Fruit fly (Drosophila melanogaster): ENCODE data around the gene CG8010.

CG8010 gene

dm6 chrX:19307810-19308456, 39.2 kb upstream of the CG8010 start, which contains the start of gene CG8051 (continued):
- TF ChIP-seq fd102C (GFP tag; optimal IDR thresholded peaks at IDR 0.05) (no peak), wdn (GFP tag; IDR thresholded peaks at IDR 0.05) (no peak), Hsf (GFP tag; optimal IDR thresholded peaks at IDR 0.05) (peak; percentile 22), chinmo (GFP tag; IDR thresholded peaks at IDR 0.05; ENCODE audit: partially characterized antibody) (0 out of 4 replicates have a peak, but pooled peaks have one; percentile 54), bab2 (GFP tag; optimal IDR thresholded peaks at IDR 0.05) (peak; percentile 41), Myb (GFP tag; optimal IDR thresholded peaks at IDR 0.05) (peak; percentile 11), sug (tag; optimal IDR thresholded peaks at IDR 0.05) (peak; percentile 80), tgo (GFP tag; IDR thresholded peaks at IDR 0.05) (0 out of 3 replicates have a peak, but pooled peaks have one; percentile 20), odd (GFP tag; optimal IDR thresholded peaks at IDR 0.05) (peak; percentile 18), Hand (GFP tag; optimal IDR thresholded peaks at IDR 0.05) (no peak), Med (GFP tag) (peak; percentile 64), gem (tag; optimal IDR thresholded peaks at IDR 0.05) (peak; percentile 17), D19A (tag; optimal IDR thresholded peaks at IDR 0.05) (peak; percentile 10), nau (GFP tag; optimal IDR thresholded peaks at IDR 0.05) (peak; percentile 33), Camta (GFP tag; optimal IDR thresholded peaks at IDR 0.05) (peak; percentile 17), NFAT (GFP tag; IDR thresholded peaks at IDR 0.05) (0 out of 2 replicates have a peak, but pooled peaks have one; percentile 30), CG15479 (GFP tag; optimal IDR thresholded peaks at IDR 0.05) (peak; percentile 68), CG2199 (GFP tag; IDR thresholded peaks at IDR 0.05) (peak; percentile 65; the same call in 1 of the 3 replicates), HmgD (GFP tag; optimal IDR thresholded peaks at IDR 0.05) (peak; percentile 34), CG42726 (GFP tag; IDR thresholded peaks at IDR 0.05; ENCODE audit: partially characterized antibody) (no peak), fd64A (GFP tag; optimal IDR thresholded peaks at IDR 0.05) (peak; percentile 13), zfh2 (GFP tag; optimal IDR thresholded peaks at IDR 0.05) (peak; percentile 11), MBD-R2 (GFP tag; IDR thresholded peaks at IDR 0.05) (0 out of 2 replicates have a peak, but pooled peaks have one; percentile 8), CG32532 (GFP tag; IDR thresholded peaks at IDR 0.05) (peak; percentile 47), mirr (GFP tag; optimal IDR thresholded peaks at IDR 0.05) (peak; percentile 84), CG2678 (tag; optimal IDR thresholded peaks at IDR 0.05) (peak; percentile 30), zfh1 (GFP tag; IDR thresholded peaks at IDR 0.05) (peak; percentile 53; the same call in 2 of the 3 replicates), dmrt99B (tag; optimal IDR thresholded peaks at IDR 0.05) (peak; percentile 0), CG33557 (GFP tag; optimal IDR thresholded peaks at IDR 0.05) (peak; percentile 7), ssp (GFP tag; IDR thresholded peaks at IDR 0.05) (peak; percentile 72), cas (GFP tag; IDR thresholded peaks at IDR 0.05) (no peak), sqz (GFP tag; optimal IDR thresholded peaks at IDR 0.05) (peak; percentile 73), btn (GFP tag; optimal IDR thresholded peaks at IDR 0.05) (no peak), CG17568 (GFP tag; optimal IDR thresholded peaks at IDR 0.05) (peak; percentile 9), Hr51 (GFP tag; optimal IDR thresholded peaks at IDR 0.05) (peak in 1 of 2 experiments; percentile 13), vnd (GFP tag; IDR thresholded peaks at IDR 0.05; ENCODE audit: partially characterized antibody) (no peak), Fer1 (GFP tag; optimal IDR thresholded peaks at IDR 0.05) (peak; percentile 34), CG30431 (GFP tag; optimal IDR thresholded peaks at IDR 0.05) (no peak), CG8089 (GFP tag; optimal IDR thresholded peaks at IDR 0.05) (peak; percentile 6), Aef1 (GFP tag; IDR thresholded peaks at IDR 0.05) (peak; percentile 62), slp2 (GFP tag; optimal IDR thresholded peaks at IDR 0.05) (peak; percentile 5), sim (GFP tag; IDR thresholded peaks at IDR 0.05) (0 out of 2 replicates have a peak, but pooled peaks have one; percentile 19), shn (GFP tag; optimal IDR thresholded peaks at IDR 0.05) (peak; percentile 42), CG6175 (GFP tag; IDR thresholded peaks at IDR 0.05) (peak; percentile 76; the same call in 2 of the 3 replicates), YL-1 (GFP tag; optimal IDR thresholded peaks at IDR 0.05) (peak; percentile 9), exex (tag; optimal IDR thresholded peaks at IDR 0.05) (peak; percentile 97), repo (GFP tag; optimal IDR thresholded peaks at IDR 0.05) (peak; percentile 11), CrebB (tag; optimal IDR thresholded peaks at IDR 0.05) (peak; percentile 31), CG17385 (GFP tag; optimal IDR thresholded peaks at IDR 0.05) (peak; percentile 39)
